Worm (Caenorhabditis elegans) whole organism, mixed stage, embryonic: ENCODE results near the gene lap-2.

Experiments used
- M03D4.4 ChIP-seq: sonication (generic microtip); optimal IDR thresholded peaks from 2 replicates; lab custom pipeline; 2017; ENCODE audit warnings: mild to moderate bottlenecking, missing genetic modification characterization, missing compliant biosample characterization
- bed-3 ChIP-seq: fragments of 200-800 bp; sonication (Bioruptor generic); optimal IDR thresholded peaks from 3 replicates; lab custom pipeline; 2018; ENCODE audit warnings: mild to moderate bottlenecking, missing genetic modification characterization, moderate library complexity, missing compliant biosample characterization
- blmp-1 ChIP-seq: fragments of 150-350 bp; optimal IDR thresholded peaks from 2 replicates; lab custom pipeline; 2014; ENCODE audit warnings: missing biosample characterization, missing genetic modification characterization
- ceh-39 ChIP-seq: fragments of 150-350 bp; optimal IDR thresholded peaks from 2 replicates; lab custom pipeline; 2014; ENCODE audit warnings: missing biosample characterization, missing genetic modification characterization
- ceh-43 ChIP-seq: fragments of 200-800 bp; sonication (Bioruptor generic); optimal IDR thresholded peaks from 2 replicates; lab custom pipeline; 2018; ENCODE audit warnings: mild to moderate bottlenecking, missing genetic modification characterization, moderate library complexity, missing compliant biosample characterization
- ceh-83 ChIP-seq: fragments of 200-800 bp; sonication (Bioruptor generic); optimal IDR thresholded peaks from 2 replicates; lab custom pipeline; 2018; ENCODE audit warnings: mild to moderate bottlenecking, missing genetic modification characterization, missing compliant biosample characterization
- ces-1 ChIP-seq: fragments of 150-350 bp; optimal IDR thresholded peaks from 2 replicates; lab custom pipeline; 2014; ENCODE audit warnings: missing biosample characterization, missing genetic modification reagents, missing genetic modification characterization
- cnd-1 ChIP-seq: fragments of 200-800 bp; sonication (Bioruptor generic); optimal IDR thresholded peaks from 2 replicates; lab custom pipeline; 2018; ENCODE audit warnings: mild to moderate bottlenecking, missing genetic modification characterization, missing compliant biosample characterization
- drap-1 ChIP-seq: fragments of 200-800 bp; sonication (Bioruptor generic); optimal IDR thresholded peaks from 3 replicates; lab custom pipeline; 2018; ENCODE audit warnings: mild to moderate bottlenecking, missing genetic modification characterization, missing compliant biosample characterization
- elt-1 ChIP-seq: sonication (generic microtip); optimal IDR thresholded peaks from 2 replicates; lab custom pipeline; 2017; ENCODE audit warnings: missing genetic modification characterization, mild to moderate bottlenecking, missing compliant biosample characterization, antibody characterized with exemption, moderate library complexity, borderline replicate concordance; ENCODE audit not compliant: insufficient read depth
- elt-3 ChIP-seq: fragments of 150-350 bp; optimal IDR thresholded peaks from 2 replicates; lab custom pipeline; 2014; ENCODE audit warnings: missing biosample characterization, missing genetic modification characterization
- flh-1 ChIP-seq: fragments of 200-800 bp; sonication (Bioruptor generic); optimal IDR thresholded peaks from 2 replicates; lab custom pipeline; 2018; ENCODE audit warnings: mild to moderate bottlenecking, missing genetic modification characterization, moderate library complexity, missing compliant biosample characterization
- ham-2 ChIP-seq: fragments of 200-800 bp; sonication (Bioruptor generic); optimal IDR thresholded peaks from 2 replicates; lab custom pipeline; 2018; ENCODE audit warnings: mild to moderate bottlenecking, missing genetic modification characterization, missing compliant biosample characterization
- hlh-1 ChIP-seq: fragments of 150-350 bp; optimal IDR thresholded peaks from 2 replicates; lab custom pipeline; 2014; ENCODE audit warnings: missing biosample characterization, missing genetic modification reagents, missing genetic modification characterization
- lin-13 ChIP-seq: fragments of 150-350 bp; optimal IDR thresholded peaks from 2 replicates; lab custom pipeline; 2014; ENCODE audit warnings: missing biosample characterization, missing genetic modification characterization
- lin-32 ChIP-seq: fragments of 200-800 bp; sonication (Bioruptor generic); optimal IDR thresholded peaks from 2 replicates; lab custom pipeline; 2018; ENCODE audit warnings: mild to moderate bottlenecking, missing genetic modification characterization, missing compliant biosample characterization
- lsy-2 ChIP-seq: fragments of 150-350 bp; optimal IDR thresholded peaks from 2 replicates; lab custom pipeline; 2014; ENCODE audit warnings: missing biosample characterization, missing genetic modification characterization
- mab-5 ChIP-seq: fragments of 150-350 bp; optimal IDR thresholded peaks from 2 replicates; lab custom pipeline; 2014; ENCODE audit warnings: missing biosample characterization, missing genetic modification characterization
- mep-1 ChIP-seq: fragments of 150-350 bp; optimal IDR thresholded peaks from 2 replicates; lab custom pipeline; 2017; ENCODE audit warnings: missing biosample characterization, missing genetic modification reagents, missing genetic modification characterization, inconsistent platforms
- mls-2 ChIP-seq: sonication (generic microtip); optimal IDR thresholded peaks from 2 replicates; lab custom pipeline; 2016; ENCODE audit warnings: mild to moderate bottlenecking, missing genetic modification characterization, moderate library complexity, missing compliant biosample characterization
- nhr-12 ChIP-seq: fragments of 150-350 bp; optimal IDR thresholded peaks from 2 replicates; lab custom pipeline; 2014; ENCODE audit warnings: missing biosample characterization, missing genetic modification characterization
- nhr-2 ChIP-seq: fragments of 150-350 bp; optimal IDR thresholded peaks from 2 replicates; lab custom pipeline; 2014; ENCODE audit warnings: missing biosample characterization, missing genetic modification characterization
- nhr-237 ChIP-seq: fragments of 150-350 bp; optimal IDR thresholded peaks from 2 replicates; lab custom pipeline; 2014; ENCODE audit warnings: missing biosample characterization, missing genetic modification characterization
- nhr-28 ChIP-seq: fragments of 150-350 bp; optimal IDR thresholded peaks from 2 replicates; lab custom pipeline; 2014; ENCODE audit warnings: missing biosample characterization, missing genetic modification characterization
- nhr-76 ChIP-seq: sonication (generic microtip); optimal IDR thresholded peaks from 2 replicates; lab custom pipeline; 2017; ENCODE audit warnings: missing biosample characterization, missing genetic modification characterization
- pha-4 ChIP-seq: fragments of 150-350 bp; optimal IDR thresholded peaks from 2 replicates; lab custom pipeline; 2018; ENCODE audit warnings: missing biosample characterization, missing genetic modification reagents, missing genetic modification characterization
- sem-2 ChIP-seq: fragments of 200-800 bp; sonication (Bioruptor generic); optimal IDR thresholded peaks from 2 replicates; lab custom pipeline; 2018; ENCODE audit warnings: mild to moderate bottlenecking, missing genetic modification characterization, missing compliant biosample characterization
- snpc-4 ChIP-seq: fragments of 150-350 bp; optimal IDR thresholded peaks from 2 replicates; lab custom pipeline; 2014; ENCODE audit warnings: missing biosample characterization, missing genetic modification characterization
- sptf-1 ChIP-seq: sonication (generic microtip); optimal IDR thresholded peaks from 2 replicates; lab custom pipeline; 2017; ENCODE audit warnings: mild to moderate bottlenecking, missing genetic modification characterization, moderate library complexity, missing compliant biosample characterization
- tbx-8 ChIP-seq: fragments of 200-800 bp; sonication (Bioruptor generic); optimal IDR thresholded peaks from 2 replicates; lab custom pipeline; 2018; ENCODE audit warnings: mild to moderate bottlenecking, missing genetic modification characterization, moderate library complexity, missing compliant biosample characterization
- unc-120 ChIP-seq: sonication (generic microtip); optimal IDR thresholded peaks from 2 replicates; lab custom pipeline; 2017; ENCODE audit warnings: missing genetic modification characterization, missing compliant biosample characterization; ENCODE audit not compliant: poor library complexity, severe bottlenecking
- unc-39 ChIP-seq: fragments of 150-350 bp; optimal IDR thresholded peaks from 2 replicates; lab custom pipeline; 2014; ENCODE audit warnings: missing biosample characterization, missing genetic modification characterization
- unc-62 ChIP-seq: fragments of 150-350 bp; optimal IDR thresholded peaks from 2 replicates; lab custom pipeline; 2014; ENCODE audit warnings: missing biosample characterization, missing genetic modification reagents, missing genetic modification characterization
- zip-8 ChIP-seq: fragments of 150-350 bp; optimal IDR thresholded peaks from 2 replicates; lab custom pipeline; 2014; ENCODE audit warnings: missing biosample characterization, missing genetic modification characterization
- ztf-11 ChIP-seq: fragments of 150-350 bp; optimal IDR thresholded peaks from 2 replicates; lab custom pipeline; 2014; ENCODE audit warnings: missing biosample characterization, missing genetic modification characterization

The lap-2 gene

ce11 chrV:13085917-13086552 lies 42.5 kb downstream of the lap-2 start:
- TF ChIP-seq ham-2 (GFP tag; lab: Kevin White, UChicago), result no peak
- no peak for TF ChIP-seq elt-3 (tag; lab: Kevin White, UChicago)
- peak; percentile 52 for TF ChIP-seq hlh-1 (tag; lab: Kevin White, UChicago)
- TF ChIP-seq cnd-1 (tag; lab: Kevin White, UChicago), result no peak
- TF ChIP-seq mep-1 (tag; lab: Kevin White, UChicago), result peak; percentile 52
- no peak for TF ChIP-seq sem-2 (GFP tag; lab: Kevin White, UChicago)
- TF ChIP-seq flh-1, result no peak
- TF ChIP-seq unc-120 (tag; lab: Kevin White, UChicago), result peak; percentile 99
- TF ChIP-seq nhr-237 (tag; lab: Kevin White, UChicago), result peak; percentile 4
- TF ChIP-seq zip-8 (tag; lab: Kevin White, UChicago), result no peak
- TF ChIP-seq elt-1 (tag; lab: Kevin White, UChicago), result no peak
- peak; percentile 33 for TF ChIP-seq sptf-1 (tag; lab: Kevin White, UChicago)
- peak; percentile 10 for TF ChIP-seq M03D4.4 (tag; lab: Kevin White, UChicago)
- TF ChIP-seq nhr-76 (tag; lab: Kevin White, UChicago), result no peak
- TF ChIP-seq drap-1 (GFP tag; lab: Kevin White, UChicago), result no peak
- no peak for TF ChIP-seq tbx-8 (GFP tag; lab: Kevin White, UChicago)
- TF ChIP-seq unc-39 (tag; lab: Kevin White, UChicago), result no peak
- TF ChIP-seq ceh-83, result no peak
- TF ChIP-seq pha-4 (tag; lab: Kevin White, UChicago), result peak; percentile 32
- TF ChIP-seq unc-62 (GFP tag; lab: Kevin White, UChicago), result peak; percentile 93
- TF ChIP-seq nhr-28, result no peak
- no peak for TF ChIP-seq lin-13 (tag; lab: Kevin White, UChicago)
- no peak for TF ChIP-seq bed-3 (GFP tag; lab: Kevin White, UChicago)
- no peak for TF ChIP-seq snpc-4 (tag; lab: Kevin White, UChicago)
- no peak for TF ChIP-seq ceh-43 (GFP tag; lab: Kevin White, UChicago)
- TF ChIP-seq mab-5 (tag; lab: Kevin White, UChicago), result no peak
- TF ChIP-seq lin-32, result no peak
- no peak for TF ChIP-seq blmp-1 (tag; lab: Kevin White, UChicago)
- no peak for TF ChIP-seq nhr-12 (tag; lab: Kevin White, UChicago)
- TF ChIP-seq ceh-39, result no peak
- peak; percentile 30 for TF ChIP-seq lsy-2
- no peak for TF ChIP-seq ces-1 (GFP tag; lab: Kevin White, UChicago)
- TF ChIP-seq ztf-11 (tag; lab: Kevin White, UChicago), result peak; percentile 12
- TF ChIP-seq mls-2 (tag; lab: Kevin White, UChicago), result no peak
- no peak for TF ChIP-seq nhr-2 (tag; lab: Kevin White, UChicago)

- TF ChIP-seq nhr-237 (tag; lab: Kevin White, UChicago) (no peak), cnd-1 (tag; lab: Kevin White, UChicago) (no peak), elt-1 (tag; lab: Kevin White, UChicago) (peak; percentile 14), elt-3 (tag; lab: Kevin White, UChicago) (no peak)
- TF ChIP-seq, all 35 proteins: peak for 1
Measured at ce11 chrV:13088485-13088884, 45.0 kb downstream of the lap-2 start.

DNA sequence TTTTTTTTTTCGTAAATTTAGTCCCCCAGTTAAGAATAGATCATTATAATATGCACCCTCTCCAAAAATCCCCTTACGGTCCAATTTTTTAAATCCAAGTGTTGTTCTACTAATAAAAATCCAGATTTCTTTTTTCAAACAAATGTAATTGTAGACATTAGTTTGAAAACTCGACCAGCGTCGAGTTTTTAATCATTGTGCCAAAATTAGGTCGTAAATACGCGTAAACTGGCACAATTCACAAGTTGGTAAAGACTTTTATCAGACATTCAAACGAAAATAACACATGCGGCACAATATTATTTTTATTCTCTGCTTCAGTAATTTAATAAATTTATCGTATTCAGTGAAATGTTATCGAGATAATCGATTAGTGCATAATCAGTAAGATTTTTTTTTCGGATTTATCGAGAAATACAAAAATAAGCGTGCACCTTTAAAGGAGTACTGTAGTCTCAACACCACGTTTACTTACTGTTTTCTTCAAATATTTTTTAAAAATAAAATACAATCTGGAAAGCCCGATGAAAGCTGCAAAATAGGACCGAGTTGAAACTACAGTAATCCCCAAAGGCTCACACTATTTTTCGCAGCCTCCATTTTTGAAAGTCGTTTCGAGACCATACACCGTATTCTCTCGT lies 46.7 kb downstream of the lap-2 start, which contains the start of gene C34B4.4:
TSS of gene C34B4.4 (plus strand) at position 276 of the 641 bp plus-strand sequence.
- TF ChIP-seq unc-62 (GFP tag; lab: Kevin White, UChicago) (no peak), mls-2 (tag; lab: Kevin White, UChicago) (no peak), ceh-43 (GFP tag; lab: Kevin White, UChicago) (no peak), unc-39 (tag; lab: Kevin White, UChicago) (no peak), zip-8 (tag; lab: Kevin White, UChicago) (no peak), tbx-8 (GFP tag; lab: Kevin White, UChicago) (no peak), pha-4 (tag; lab: Kevin White, UChicago) (no peak), mep-1 (tag; lab: Kevin White, UChicago) (no peak), sem-2 (GFP tag; lab: Kevin White, UChicago) (no peak)
